Worm (Caenorhabditis elegans) whole organism, L4 larva: ENCODE measurements around the gene htp-2.

Experiments used
- D1046.2 ChIP-seq: fragments of 200-800 bp; sonication (Bioruptor generic); IDR thresholded peaks from 2 replicates; pipeline ENCODE4 v1.3.6; 2022; ENCODE audit warnings: missing genetic modification characterization, missing compliant biosample characterization
- ama-1 ChIP-seq: fragments of 150-350 bp; optimal IDR thresholded peaks from 2 replicates; lab custom pipeline; 2014; ENCODE audit warnings: inconsistent platforms, mixed read lengths
- dpl-1 ChIP-seq: fragments of 150-350 bp; optimal IDR thresholded peaks from 2 replicates; lab custom pipeline; 2014; ENCODE audit warnings: missing biosample characterization, missing genetic modification reagents, missing genetic modification characterization
- fkh-10 ChIP-seq: fragments of 150-350 bp; optimal IDR thresholded peaks from 2 replicates; lab custom pipeline; 2014; ENCODE audit warnings: missing biosample characterization, missing genetic modification reagents, missing genetic modification characterization
- lin-13 ChIP-seq: fragments of 150-350 bp; optimal IDR thresholded peaks from 2 replicates; lab custom pipeline; 2014; ENCODE audit warnings: missing biosample characterization, missing genetic modification reagents, missing genetic modification characterization
- madf-9 ChIP-seq: fragments of 200-800 bp; sonication (Bioruptor generic); conservative IDR thresholded peaks from 2 replicates; pipeline ENCODE4 v1.3.6; 2022; ENCODE audit warnings: missing genetic modification reagents, missing genetic modification characterization, missing compliant biosample characterization
- nhr-76 ChIP-seq: fragments of 150-350 bp; optimal IDR thresholded peaks from 2 replicates; lab custom pipeline; 2014; ENCODE audit warnings: missing biosample characterization, missing genetic modification characterization
- nhr-77 ChIP-seq: fragments of 150-350 bp; optimal IDR thresholded peaks from 2 replicates; lab custom pipeline; 2014; ENCODE audit warnings: missing biosample characterization, missing genetic modification characterization
- pqm-1 ChIP-seq: sonication (generic microtip); optimal IDR thresholded peaks from 2 replicates; lab custom pipeline; 2017; ENCODE audit warnings: missing biosample characterization, missing genetic modification characterization
- sdz-12 ChIP-seq: fragments of 200-800 bp; sonication (Bioruptor generic); optimal IDR thresholded peaks from 2 replicates; lab custom pipeline; 2018; ENCODE audit warnings: mild to moderate bottlenecking, missing genetic modification characterization, missing compliant biosample characterization
- vab-7 ChIP-seq: fragments of 200-800 bp; sonication (Bioruptor generic); IDR thresholded peaks from 2 replicates; pipeline ENCODE4 v1.3.6; 2022; ENCODE audit warnings: missing genetic modification reagents, missing genetic modification characterization, missing compliant biosample characterization

DNA sequence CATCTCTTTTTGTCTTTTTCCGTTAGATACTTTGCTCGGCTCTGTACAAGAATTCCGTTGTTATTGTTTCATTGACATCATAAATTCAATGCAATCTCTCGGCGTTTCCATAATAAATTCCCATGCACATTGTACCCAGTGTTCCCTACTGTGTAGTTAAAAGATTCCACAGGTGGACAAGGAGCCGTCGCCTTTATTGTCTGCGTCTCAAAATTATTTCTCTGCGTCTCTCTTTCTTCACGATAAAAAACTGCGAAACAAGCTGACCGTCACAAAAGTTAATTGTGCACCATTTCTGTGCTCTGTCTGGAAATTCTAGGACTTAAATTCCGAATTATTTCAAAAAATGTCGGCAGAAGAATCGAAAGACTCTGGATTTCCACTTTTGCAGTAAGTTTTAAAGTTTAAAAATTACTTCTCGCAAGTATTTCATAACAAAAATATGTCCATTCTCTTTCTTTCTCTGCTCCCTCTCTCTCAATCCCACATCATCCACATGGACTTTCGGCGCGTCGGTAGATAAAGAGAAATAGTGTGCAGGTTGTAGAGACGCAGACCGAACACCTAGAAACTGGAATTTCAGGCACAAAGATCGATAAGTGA lies 22.8 kb downstream of the htp-2 start:
- TF ChIP-seq pqm-1 (tag; lab: Kevin White, UChicago) (no peak), nhr-77 (tag; lab: Kevin White, UChicago) (peak; percentile 32), vab-7 (GFP tag; lab: Robert Waterston, UW) (no peak), ama-1 (lab: Kevin White, UChicago) (no peak), D1046.2 (GFP tag; lab: Robert Waterston, UW) (no peak), nhr-76 (no peak), dpl-1 (GFP tag; lab: Kevin White, UChicago) (peak; percentile 14), sdz-12 (no peak), madf-9 (GFP tag; lab: Robert Waterston, UW) (no peak), lin-13 (GFP tag; lab: Kevin White, UChicago) (no peak), fkh-10 (GFP tag; lab: Kevin White, UChicago) (no peak)
